Fruit fly (Drosophila melanogaster): ENCODE measurements around the gene CG3285.
A peak's percentile ranks its signal among the peaks of the same experiment; 100 is the strongest.

The CG3285 gene

dm6 chr2L:3302958-3303842 lies 27.5 kb upstream of the CG3285 start, which contains the start of gene CG9663 (continued):
- TF ChIP-seq CG8388 (GFP tag; optimal IDR thresholded peaks at IDR 0.05): no peak
- no peak for TF ChIP-seq CG1233 (GFP tag; optimal IDR thresholded peaks at IDR 0.05)
- TF ChIP-seq az2 (GFP tag; optimal IDR thresholded peaks at IDR 0.05): no peak
- no peak for TF ChIP-seq CG10321 (GFP tag; IDR thresholded peaks at IDR 0.05)
- TF ChIP-seq Bdp1 (GFP tag; optimal IDR thresholded peaks at IDR 0.05): no peak
- no peak for TF ChIP-seq CG11085 (GFP tag; IDR thresholded peaks at IDR 0.05)
- no peak for TF ChIP-seq pho (GFP tag; optimal IDR thresholded peaks at IDR 0.05)
- no peak for TF ChIP-seq eyg (GFP tag; optimal IDR thresholded peaks at IDR 0.05)
- TF ChIP-seq Poxn (GFP tag; IDR thresholded peaks at IDR 0.05): no peak
- no peak for TF ChIP-seq peb (GFP tag; IDR thresholded peaks at IDR 0.05)
- peak; percentile 95 for TF ChIP-seq stwl (tag; optimal IDR thresholded peaks at IDR 0.05)
- no peak for TF ChIP-seq Hsf (GFP tag; optimal IDR thresholded peaks at IDR 0.05)
- no peak for TF ChIP-seq CG10147 (GFP tag; optimal IDR thresholded peaks at IDR 0.05)
- TF ChIP-seq CG8478 (optimal IDR thresholded peaks at IDR 0.05): no peak
- TF ChIP-seq CG2202 (tag; optimal IDR thresholded peaks at IDR 0.05): no peak
- TF ChIP-seq Pdp1 (GFP tag; optimal IDR thresholded peaks at IDR 0.05): peak in 1 of 2 experiments; percentile 50
- TF ChIP-seq CG15479 (GFP tag; optimal IDR thresholded peaks at IDR 0.05): no peak
- TF ChIP-seq Lhr (GFP tag; optimal IDR thresholded peaks at IDR 0.05): peak; percentile 57
- peak; percentile 51 for TF ChIP-seq CG10431 (GFP tag; optimal IDR thresholded peaks at IDR 0.05)
- no peak for TF ChIP-seq ATbp (GFP tag; optimal IDR thresholded peaks at IDR 0.05)
- TF ChIP-seq CG7928 (GFP tag; optimal IDR thresholded peaks at IDR 0.05): no peak
- TF ChIP-seq pfk (GFP tag; optimal IDR thresholded peaks at IDR 0.05): peak; percentile 36
- TF ChIP-seq Tbp (GFP tag; optimal IDR thresholded peaks at IDR 0.05): no peak
- TF ChIP-seq CG32767 (GFP tag; IDR thresholded peaks at IDR 0.05): no peak
- 0 out of 2 replicates have a peak, but pooled peaks have one; percentile 9 for TF ChIP-seq ato (GFP tag; IDR thresholded peaks at IDR 0.05; ENCODE audit: partially characterized antibody)
- TF ChIP-seq Nf-YB (GFP tag; optimal IDR thresholded peaks at IDR 0.05): no peak
- no peak for TF ChIP-seq CG13123 (GFP tag; optimal IDR thresholded peaks at IDR 0.05)
- peak; percentile 11 for TF ChIP-seq Max (GFP tag; optimal IDR thresholded peaks at IDR 0.05)
- TF ChIP-seq cwo (GFP tag; optimal IDR thresholded peaks at IDR 0.05): peak; percentile 42
- no peak for TF ChIP-seq wor (GFP tag; IDR thresholded peaks at IDR 0.05)
- no peak for TF ChIP-seq Six4 (GFP tag; optimal IDR thresholded peaks at IDR 0.05)
- no peak; the same call in 1 of the 2 replicates for TF ChIP-seq Rx (GFP tag; IDR thresholded peaks at IDR 0.05)
- peak; percentile 78 for TF ChIP-seq CG9797 (GFP tag; optimal IDR thresholded peaks at IDR 0.05)
- no peak for TF ChIP-seq CG12155 (GFP tag; optimal IDR thresholded peaks at IDR 0.05)
- no peak for TF ChIP-seq pan (optimal IDR thresholded peaks at IDR 0.05)
- TF ChIP-seq pan (GFP tag; optimal IDR thresholded peaks at IDR 0.05 in 1 of 2, IDR thresholded peaks at IDR 0.05 in 1 of 2): no peak
- TF ChIP-seq CHES-1-like (GFP tag; optimal IDR thresholded peaks at IDR 0.05): peak; percentile 35
- TF ChIP-seq Camta (GFP tag; optimal IDR thresholded peaks at IDR 0.05): no peak
- no peak for TF ChIP-seq jing (GFP tag; optimal IDR thresholded peaks at IDR 0.05)
- peak; percentile 31 for TF ChIP-seq oc (tag; optimal IDR thresholded peaks at IDR 0.05)
- no peak for TF ChIP-seq CTCF (GFP tag; optimal IDR thresholded peaks at IDR 0.05)
- no peak for TF ChIP-seq Adf1 (GFP tag; IDR thresholded peaks at IDR 0.05)
- TF ChIP-seq Eip74EF (GFP tag; optimal IDR thresholded peaks at IDR 0.05): peak in 1 of 2 experiments; percentile 5
- no peak for TF ChIP-seq CG16815 (GFP tag; optimal IDR thresholded peaks at IDR 0.05)
- no peak for TF ChIP-seq CG4730 (GFP tag; IDR thresholded peaks at IDR 0.05)
- TF ChIP-seq CG33213 (GFP tag; optimal IDR thresholded peaks at IDR 0.05): peak; percentile 38
- TF ChIP-seq CG34376 (GFP tag; optimal IDR thresholded peaks at IDR 0.05): peak; percentile 68
- peak; percentile 49; the same call in 1 of the 2 replicates for TF ChIP-seq Awh (GFP tag; IDR thresholded peaks at IDR 0.05)
- no peak for TF ChIP-seq CG8089 (GFP tag; optimal IDR thresholded peaks at IDR 0.05)
- TF ChIP-seq MESR4 (GFP tag; optimal IDR thresholded peaks at IDR 0.05): no peak

Measured in whole organism, embryonic.